Fruit fly (Drosophila melanogaster): Measurements from ENCODE around the gene CG31041.

The CG31041 gene

DNA sequence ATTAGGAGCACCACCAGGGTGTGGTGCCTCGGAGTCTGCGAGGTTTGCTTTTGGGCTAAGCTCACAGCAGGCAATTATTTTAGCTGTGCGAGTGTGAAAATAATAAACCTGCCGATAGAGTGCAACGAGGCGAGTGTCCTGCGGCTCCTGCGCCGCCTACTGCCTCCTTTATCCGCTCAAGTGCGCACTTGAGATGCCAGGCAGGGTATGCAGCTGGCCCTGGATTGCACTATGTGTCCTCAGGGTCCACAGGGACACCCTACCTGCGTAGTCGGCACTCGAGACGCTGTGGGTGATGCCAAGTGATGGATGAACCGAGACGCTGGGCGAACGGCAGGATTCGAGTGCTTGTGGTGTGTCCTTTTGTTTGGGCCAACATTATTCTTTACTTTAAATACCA lies 42.7 kb downstream of the CG31041 start:
- no peak for TF ChIP-seq pad (GFP tag; optimal IDR thresholded peaks at IDR 0.05)
- TF ChIP-seq CG33017 (tag; optimal IDR thresholded peaks at IDR 0.05), result no peak
- TF ChIP-seq toe (GFP tag; optimal IDR thresholded peaks at IDR 0.05), result no peak
- no peak for TF ChIP-seq CG14711 (tag; optimal IDR thresholded peaks at IDR 0.05)
- TF ChIP-seq ovo (GFP tag; optimal IDR thresholded peaks at IDR 0.05), result no peak
- no peak for TF ChIP-seq Crg-1 (GFP tag; optimal IDR thresholded peaks at IDR 0.05)
- TF ChIP-seq cic (GFP tag; optimal IDR thresholded peaks at IDR 0.05), result no peak
- TF ChIP-seq Clk (GFP tag; optimal IDR thresholded peaks at IDR 0.05), result no peak
- TF ChIP-seq CG11617 (GFP tag; optimal IDR thresholded peaks at IDR 0.05), result no peak

DNA sequence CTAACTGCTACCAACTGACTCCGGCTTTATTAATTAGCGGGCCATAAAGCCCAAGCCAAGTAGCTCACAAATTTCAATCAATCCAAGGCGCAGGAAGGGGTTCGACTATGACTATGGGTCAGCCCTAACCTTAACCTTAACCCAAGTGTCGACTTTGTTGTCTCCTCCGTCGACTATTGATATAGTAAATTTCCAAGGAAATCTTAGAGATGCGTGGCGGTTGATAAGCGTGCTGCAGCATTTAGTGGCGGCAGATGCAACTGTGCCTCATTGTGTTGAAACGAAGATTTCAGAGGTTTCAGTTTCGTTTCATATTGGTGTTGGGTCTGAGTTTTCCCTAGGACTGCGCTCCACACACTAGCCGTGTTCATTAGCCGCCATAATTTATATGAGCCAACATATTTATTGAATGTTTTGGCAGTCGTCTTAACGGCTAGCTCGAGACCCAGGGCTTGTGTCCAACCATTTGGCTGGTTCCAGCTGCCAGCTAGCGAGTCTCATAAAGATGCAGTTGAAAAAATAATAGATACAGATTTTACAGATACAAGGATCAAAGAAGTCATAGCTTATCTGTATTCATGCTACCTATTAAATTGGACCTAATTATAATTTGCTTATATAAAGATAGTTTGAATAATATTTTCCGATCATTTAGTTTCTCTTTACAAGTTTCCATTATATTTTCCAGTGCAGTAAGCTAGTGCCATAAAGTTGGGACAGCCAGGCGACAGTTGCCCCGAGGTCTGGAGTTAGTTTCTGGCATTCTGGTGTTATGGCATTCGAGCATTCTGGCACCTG lies 43.3 kb downstream of the CG31041 start:
- no peak for TF ChIP-seq cic (GFP tag; optimal IDR thresholded peaks at IDR 0.05)
- no peak for TF ChIP-seq ovo (GFP tag; optimal IDR thresholded peaks at IDR 0.05)
- TF ChIP-seq CG11617 (GFP tag; optimal IDR thresholded peaks at IDR 0.05), result no peak
- TF ChIP-seq pad (GFP tag; optimal IDR thresholded peaks at IDR 0.05), result no peak
- TF ChIP-seq kay (GFP tag; ENCODE audit: borderline replicate concordance), result no peak

DNA sequence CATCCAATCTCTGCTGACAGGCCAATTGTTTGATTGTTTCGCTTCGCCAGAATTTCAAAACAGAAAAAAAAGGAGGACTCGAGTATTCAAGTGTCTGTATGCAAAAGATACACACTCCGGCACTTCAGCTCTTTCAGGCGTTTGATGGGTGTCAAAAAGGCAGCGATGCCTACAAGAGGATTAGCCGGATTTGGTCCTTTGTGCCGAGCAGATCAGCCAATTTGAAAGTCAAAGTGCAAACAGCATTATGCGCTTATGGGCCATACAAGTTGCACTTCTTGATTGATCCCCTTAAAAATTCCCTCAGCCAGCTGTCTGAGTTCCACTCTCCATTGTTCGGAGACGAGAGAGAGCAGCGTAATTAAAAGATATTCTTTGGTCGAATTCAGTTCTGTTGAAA lies 44.3 kb downstream of the CG31041 start:
- no peak for TF ChIP-seq Mnt (GFP tag; optimal IDR thresholded peaks at IDR 0.05)
- no peak for TF ChIP-seq tj (GFP tag; optimal IDR thresholded peaks at IDR 0.05)
- no peak for TF ChIP-seq CG7045 (GFP tag; optimal IDR thresholded peaks at IDR 0.05)
- TF ChIP-seq CG5204 (GFP tag; optimal IDR thresholded peaks at IDR 0.05), result no peak
- TF ChIP-seq CG7101 (tag; optimal IDR thresholded peaks at IDR 0.05), result no peak
- no peak for TF ChIP-seq CG12768 (GFP tag; optimal IDR thresholded peaks at IDR 0.05)
- no peak for TF ChIP-seq CG11617 (GFP tag; optimal IDR thresholded peaks at IDR 0.05)
- no peak for TF ChIP-seq ovo (GFP tag; optimal IDR thresholded peaks at IDR 0.05)
- TF ChIP-seq Clk (GFP tag; optimal IDR thresholded peaks at IDR 0.05), result no peak
- no peak for TF ChIP-seq CG14711 (tag; optimal IDR thresholded peaks at IDR 0.05)
- TF ChIP-seq kay (GFP tag; ENCODE audit: borderline replicate concordance), result no peak
- no peak for TF ChIP-seq pad (GFP tag; optimal IDR thresholded peaks at IDR 0.05)

DNA sequence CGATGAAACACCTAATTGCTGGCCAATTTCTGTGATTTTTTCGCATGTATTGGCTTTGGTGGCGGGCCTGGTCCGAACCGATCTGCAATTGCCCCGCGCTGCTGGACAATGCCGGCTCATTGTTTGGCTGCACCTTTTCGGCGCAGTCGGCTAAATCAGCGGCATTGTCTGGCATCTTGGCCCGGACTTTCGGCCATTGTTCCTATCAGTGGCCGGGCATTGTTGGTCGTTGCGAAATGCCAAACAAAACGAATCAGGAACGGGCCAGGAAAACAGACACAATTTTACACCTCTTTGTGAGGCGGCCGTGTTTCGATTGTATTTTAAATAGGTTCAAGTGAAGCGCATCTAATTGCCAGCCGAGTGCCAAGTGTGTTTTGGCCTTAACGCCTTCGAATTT lies 45.5 kb downstream of the CG31041 start:
- TF ChIP-seq toe (GFP tag; optimal IDR thresholded peaks at IDR 0.05), result no peak
- no peak for TF ChIP-seq cnc (optimal IDR thresholded peaks at IDR 0.05)
- no peak for TF ChIP-seq cic (GFP tag; optimal IDR thresholded peaks at IDR 0.05)
- TF ChIP-seq CG14711 (tag; optimal IDR thresholded peaks at IDR 0.05), result no peak
- no peak for TF ChIP-seq CG5204 (GFP tag; optimal IDR thresholded peaks at IDR 0.05)
- TF ChIP-seq CG7101 (tag; optimal IDR thresholded peaks at IDR 0.05), result no peak
- TF ChIP-seq CG12768 (GFP tag; optimal IDR thresholded peaks at IDR 0.05), result no peak
- TF ChIP-seq CG11617 (GFP tag; optimal IDR thresholded peaks at IDR 0.05), result no peak
- no peak for TF ChIP-seq Crg-1 (GFP tag; optimal IDR thresholded peaks at IDR 0.05)
- no peak for TF ChIP-seq kay (GFP tag; ENCODE audit: borderline replicate concordance)
- no peak for TF ChIP-seq Clk (GFP tag; optimal IDR thresholded peaks at IDR 0.05)
- no peak for TF ChIP-seq bab1 (GFP tag; optimal IDR thresholded peaks at IDR 0.05)
- no peak for TF ChIP-seq CG1620 (GFP tag; optimal IDR thresholded peaks at IDR 0.05)
- TF ChIP-seq CG7045 (GFP tag; optimal IDR thresholded peaks at IDR 0.05), result no peak
- TF ChIP-seq Mnt (GFP tag; optimal IDR thresholded peaks at IDR 0.05), result no peak
- no peak for TF ChIP-seq CG33017 (tag; optimal IDR thresholded peaks at IDR 0.05)
- TF ChIP-seq tj (GFP tag; optimal IDR thresholded peaks at IDR 0.05), result no peak

DNA sequence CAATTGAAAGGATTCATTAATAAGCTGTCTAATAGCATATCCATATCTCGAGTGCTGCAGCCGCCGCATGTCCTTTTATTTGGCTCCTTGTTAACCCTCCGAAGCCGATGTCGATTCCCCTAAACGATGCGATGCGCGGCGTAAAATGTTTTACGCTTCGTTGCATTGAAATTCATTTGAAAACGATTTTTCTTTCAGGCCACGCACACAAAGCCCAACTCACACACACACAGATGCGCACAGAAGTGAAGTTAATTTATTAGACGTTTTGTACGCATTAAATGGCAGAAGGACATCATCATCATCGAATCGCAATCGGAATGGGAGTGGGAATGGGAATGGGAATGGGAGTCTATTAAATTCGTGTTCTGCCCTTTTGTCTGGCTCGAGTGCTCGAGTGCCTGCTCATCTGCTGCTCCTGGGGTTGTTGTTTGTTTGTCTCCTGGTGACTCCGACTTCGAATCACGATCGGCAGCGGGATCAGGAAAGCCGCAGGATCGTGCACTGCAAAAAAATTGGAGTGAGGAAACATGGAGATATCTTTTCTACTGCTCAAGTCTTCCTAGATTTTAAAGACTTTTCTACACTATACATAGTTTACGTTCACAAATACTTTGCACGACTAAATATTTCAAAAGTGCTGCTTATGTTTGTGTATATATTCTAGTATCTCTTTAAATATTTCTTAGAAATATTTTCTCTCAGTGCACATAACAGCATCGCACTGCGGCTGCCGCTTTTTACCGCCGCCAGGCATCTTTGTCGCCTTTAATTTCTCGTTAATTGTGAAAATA lies 49.6 kb downstream of the CG31041 start:
- TF ChIP-seq CG14711 (tag; optimal IDR thresholded peaks at IDR 0.05) (no peak), Clk (GFP tag; optimal IDR thresholded peaks at IDR 0.05) (no peak), Crg-1 (GFP tag; optimal IDR thresholded peaks at IDR 0.05) (no peak), CG7045 (GFP tag; optimal IDR thresholded peaks at IDR 0.05) (no peak), CG5204 (GFP tag; optimal IDR thresholded peaks at IDR 0.05) (no peak), Hr96 (GFP tag; optimal IDR thresholded peaks at IDR 0.05) (no peak)

Measured in whole organism, adult.